Fruit fly (Drosophila melanogaster) whole organism, embryonic: ENCODE results near the gene CG2540.

ENCODE experiments used
- Antp ChIP-seq: fragments of 200-800 bp; sonication (Bioruptor generic); optimal IDR thresholded peaks from 3 replicates; lab custom pipeline; 2016; ENCODE audit warnings: missing biosample characterization, missing genetic modification characterization
- Atf3 ChIP-seq: fragments of 200-800 bp; sonication (Bioruptor generic); optimal IDR thresholded peaks from 3 replicates; lab custom pipeline; 2016; ENCODE audit warnings: missing biosample characterization, missing genetic modification characterization
- B-H1 ChIP-seq: fragments of 200-800 bp; sonication (Bioruptor generic); IDR thresholded peaks from 3 replicates; pipeline ENCODE4 v1.3.6; 2022; ENCODE audit warnings: missing biosample characterization, missing genetic modification characterization
- CG13296 ChIP-seq: fragments of 200-800 bp; sonication (Bioruptor generic); optimal IDR thresholded peaks from 3 replicates; lab custom pipeline; 2018; ENCODE audit warnings: missing biosample characterization, mild to moderate bottlenecking, missing genetic modification characterization
- CG14014 ChIP-seq: fragments of 200-800 bp; sonication (Bioruptor generic); IDR thresholded peaks from 2 replicates; pipeline ENCODE4 v1.3.6; 2022; ENCODE audit warnings: missing biosample characterization, missing genetic modification characterization
- CG14667 ChIP-seq: fragments of 200-800 bp; sonication (Bioruptor generic); IDR thresholded peaks from 2 replicates; pipeline ENCODE4 v1.3.6; 2022; ENCODE audit warnings: missing biosample characterization, missing genetic modification characterization
- CG14710 ChIP-seq: fragments of 200-800 bp; sonication (Bioruptor generic); optimal IDR thresholded peaks from 3 replicates; lab custom pipeline; 2019; ENCODE audit warnings: missing biosample characterization, mild to moderate bottlenecking, missing genetic modification characterization, moderate library complexity
- CG17186 ChIP-seq: fragments of 200-800 bp; sonication (Bioruptor generic); optimal IDR thresholded peaks from 3 replicates; lab custom pipeline; 2017; ENCODE audit warnings: missing biosample characterization, missing genetic modification reagents, missing genetic modification characterization
- CG17829 ChIP-seq: fragments of 200-800 bp; optimal IDR thresholded peaks from 2 replicates; lab custom pipeline; 2019; ENCODE audit warnings: missing biosample characterization, mild to moderate bottlenecking, missing genetic modification characterization, moderate library complexity
- CG2678 ChIP-seq: fragments of 200-800 bp; sonication (Bioruptor generic); optimal IDR thresholded peaks from 3 replicates; lab custom pipeline; 2019; ENCODE audit warnings: missing biosample characterization, mild to moderate bottlenecking, missing genetic modification characterization, moderate library complexity
- CG2875 ChIP-seq: fragments of 200-800 bp; sonication (Bioruptor generic); optimal IDR thresholded peaks from 2 replicates; lab custom pipeline; 2017; ENCODE audit warnings: missing biosample characterization, mild to moderate bottlenecking, missing genetic modification characterization, missing genetic modification reagents
- CG31365 ChIP-seq: fragments of 200-800 bp; sonication (Bioruptor generic); optimal IDR thresholded peaks from 2 replicates; lab custom pipeline; 2018; ENCODE audit warnings: missing biosample characterization, mild to moderate bottlenecking, missing genetic modification characterization
- CG43689 ChIP-seq: fragments of 200-800 bp; sonication (Bioruptor generic); IDR thresholded peaks from 2 replicates; pipeline ENCODE4 v1.3.6; 2022; ENCODE audit warnings: missing biosample characterization, missing genetic modification characterization
- CG4424 ChIP-seq: fragments of 200-800 bp; sonication (Bioruptor generic); optimal IDR thresholded peaks from 3 replicates; lab custom pipeline; 2016; ENCODE audit warnings: missing biosample characterization, missing genetic modification characterization
- CG5245 ChIP-seq: fragments of 200-800 bp; sonication (Bioruptor generic); optimal IDR thresholded peaks from 3 replicates; lab custom pipeline; 2016; ENCODE audit warnings: missing biosample characterization, missing genetic modification characterization
- CG7357 ChIP-seq: fragments of 200-800 bp; sonication (Bioruptor generic); IDR thresholded peaks from 3 replicates; pipeline ENCODE4 v1.3.6; 2022; ENCODE audit warnings: missing biosample characterization, missing genetic modification characterization
- CG7372 ChIP-seq: fragments of 200-800 bp; sonication (Bioruptor generic); IDR thresholded peaks from 2 replicates; pipeline ENCODE4 v1.3.6; 2022; ENCODE audit warnings: missing biosample characterization, missing genetic modification characterization
- CG9215 ChIP-seq: fragments of 200-800 bp; sonication (Bioruptor generic); IDR thresholded peaks from 2 replicates; pipeline ENCODE4 v1.3.6; 2022; ENCODE audit warnings: missing biosample characterization, missing genetic modification characterization
- CG9437 ChIP-seq: fragments of 200-800 bp; sonication (Bioruptor generic); optimal IDR thresholded peaks from 2 replicates; lab custom pipeline; 2018; ENCODE audit warnings: missing biosample characterization, mild to moderate bottlenecking, missing genetic modification characterization
- Dbx ChIP-seq: fragments of 200-800 bp; sonication (Bioruptor generic); IDR thresholded peaks from 3 replicates; pipeline ENCODE4 v1.3.6; 2022; ENCODE audit warnings: missing biosample characterization, missing genetic modification characterization
- Doc2 ChIP-seq: fragments of 200-800 bp; sonication (Bioruptor generic); IDR thresholded peaks from 2 replicates; pipeline ENCODE4 v1.3.6; 2022; ENCODE audit warnings: missing biosample characterization, missing genetic modification characterization
- Dref ChIP-seq: fragments of 200-800 bp; sonication (Bioruptor generic); IDR thresholded peaks from 2 replicates; pipeline ENCODE4 v1.3.6; 2022; ENCODE audit warnings: missing biosample characterization, missing genetic modification characterization
- Eip74EF ChIP-seq, 2 experiments: fragments of 200-800 bp in 1 of 2; fragments of >200 bp in 1 of 2; sonication (Bioruptor generic) in 1 of 2; optimal IDR thresholded peaks; 2 replicates each; lab custom pipeline; 2017 to 2019; ENCODE audit warnings: missing biosample characterization in 2 of 2, missing genetic modification characterization in 2 of 2, mild to moderate bottlenecking in 1 of 2, moderate library complexity in 1 of 2
- GATAe ChIP-seq: fragments of 200-800 bp; sonication (Bioruptor generic); conservative IDR thresholded peaks from 2 replicates; pipeline ENCODE4 v1.3.6; 2022; ENCODE audit warnings: missing biosample characterization, missing genetic modification characterization
- HLH4C ChIP-seq: fragments of 200-800 bp; sonication (Bioruptor generic); IDR thresholded peaks from 3 replicates; pipeline ENCODE4 v1.3.6; 2022; ENCODE audit warnings: missing biosample characterization, missing genetic modification characterization; ENCODE audit not compliant: partially characterized antibody
- Lhr ChIP-seq: fragments of 200-800 bp; sonication (Bioruptor generic); optimal IDR thresholded peaks from 3 replicates; lab custom pipeline; 2017; ENCODE audit warnings: mild to moderate bottlenecking, missing biosample characterization, missing genetic modification reagents, missing genetic modification characterization
- Mad ChIP-seq: fragments of 200-800 bp; sonication (Bioruptor generic); optimal IDR thresholded peaks from 2 replicates; lab custom pipeline; 2016; ENCODE audit warnings: missing biosample characterization, missing genetic modification characterization
- Meics ChIP-seq: fragments of 200-800 bp; sonication (Bioruptor generic); optimal IDR thresholded peaks from 2 replicates; lab custom pipeline; 2017; ENCODE audit warnings: missing biosample characterization, mild to moderate bottlenecking, missing genetic modification characterization
- Myb ChIP-seq: fragments of 200-800 bp; sonication (Bioruptor generic); optimal IDR thresholded peaks from 2 replicates; lab custom pipeline; 2016; ENCODE audit warnings: missing biosample characterization, missing genetic modification characterization
- Ssrp ChIP-seq: fragments of 200-800 bp; sonication (Bioruptor generic); optimal IDR thresholded peaks from 2 replicates; lab custom pipeline; 2018; ENCODE audit warnings: missing biosample characterization, mild to moderate bottlenecking, missing genetic modification characterization, moderate library complexity
- bab2 ChIP-seq: fragments of 200-800 bp; sonication (Bioruptor generic); optimal IDR thresholded peaks from 2 replicates; lab custom pipeline; 2016; ENCODE audit warnings: missing biosample characterization, missing genetic modification characterization
- bbx ChIP-seq: fragments of 200-800 bp; sonication (Bioruptor generic); IDR thresholded peaks from 2 replicates; pipeline ENCODE4 v1.3.6; 2022; ENCODE audit warnings: missing biosample characterization, missing genetic modification characterization; ENCODE audit not compliant: partially characterized antibody
- br ChIP-seq: fragments of >200 bp; optimal IDR thresholded peaks from 2 replicates; lab custom pipeline; 2017
- crp ChIP-seq, 2 experiments: fragments of 200-800 bp; sonication (Bioruptor generic); optimal IDR thresholded peaks; 2 replicates in 1 of 2; 3 replicates in 1 of 2; lab custom pipeline; 2017; ENCODE audit warnings: missing biosample characterization in 2 of 2, missing genetic modification characterization in 2 of 2, mild to moderate bottlenecking in 1 of 2, moderate library complexity in 1 of 2
- da ChIP-seq: fragments of 200-800 bp; sonication (Bioruptor generic); optimal IDR thresholded peaks from 2 replicates; lab custom pipeline; 2016; ENCODE audit warnings: missing biosample characterization, missing genetic modification characterization
- emc ChIP-seq: fragments of 200-800 bp; sonication (Bioruptor generic); optimal IDR thresholded peaks from 2 replicates; lab custom pipeline; 2016; ENCODE audit warnings: missing biosample characterization, missing genetic modification characterization
- exex ChIP-seq: fragments of 200-800 bp; sonication (Bioruptor generic); optimal IDR thresholded peaks from 4 replicates; lab custom pipeline; 2018; ENCODE audit warnings: missing biosample characterization, mild to moderate bottlenecking, missing genetic modification characterization, moderate library complexity
- fd64A ChIP-seq: fragments of 200-800 bp; sonication (Bioruptor generic); optimal IDR thresholded peaks from 3 replicates; lab custom pipeline; 2018; ENCODE audit warnings: missing biosample characterization, mild to moderate bottlenecking, missing genetic modification characterization
- fd96Cb ChIP-seq: fragments of 200-800 bp; sonication (Bioruptor generic); optimal IDR thresholded peaks from 2 replicates; lab custom pipeline; 2018; ENCODE audit warnings: missing biosample characterization, mild to moderate bottlenecking, missing genetic modification characterization, moderate library complexity
- gro ChIP-seq: fragments of 200-800 bp; sonication (Bioruptor generic); optimal IDR thresholded peaks from 2 replicates; lab custom pipeline; 2016; ENCODE audit warnings: missing biosample characterization, missing genetic modification characterization
- nau ChIP-seq: fragments of 200-800 bp; sonication (Bioruptor generic); optimal IDR thresholded peaks from 3 replicates; lab custom pipeline; 2017; ENCODE audit warnings: missing biosample characterization, mild to moderate bottlenecking, missing genetic modification characterization, missing genetic modification reagents
- pzg ChIP-seq: fragments of 200-800 bp; sonication (Bioruptor generic); optimal IDR thresholded peaks from 3 replicates; lab custom pipeline; 2018; ENCODE audit warnings: missing biosample characterization, mild to moderate bottlenecking, missing genetic modification characterization, moderate library complexity
- rib ChIP-seq: fragments of 200-800 bp; sonication (Bioruptor generic); IDR thresholded peaks from 2 replicates; pipeline ENCODE4 v1.3.6; 2022; ENCODE audit warnings: missing biosample characterization, missing genetic modification characterization
- row ChIP-seq: fragments of 200-800 bp; sonication (Bioruptor generic); IDR thresholded peaks from 3 replicates; pipeline ENCODE4 v1.3.6; 2022; ENCODE audit warnings: missing biosample characterization, missing genetic modification characterization
- shn ChIP-seq: fragments of 200-800 bp; sonication (Bioruptor generic); optimal IDR thresholded peaks from 3 replicates; lab custom pipeline; 2016; ENCODE audit warnings: missing biosample characterization, missing genetic modification characterization
- sr ChIP-seq: fragments of 200-800 bp; sonication (Bioruptor generic); IDR thresholded peaks from 3 replicates; pipeline ENCODE4 v1.3.6; 2022; ENCODE audit warnings: missing biosample characterization, missing genetic modification characterization
- tio ChIP-seq: fragments of 200-800 bp; sonication (Bioruptor generic); optimal IDR thresholded peaks from 2 replicates; lab custom pipeline; 2017; ENCODE audit warnings: missing biosample characterization, missing genetic modification characterization, inconsistent platforms
- twi ChIP-seq: fragments of 200-800 bp; optimal IDR thresholded peaks from 2 replicates; lab custom pipeline; 2019; ENCODE audit warnings: missing biosample characterization, mild to moderate bottlenecking, missing genetic modification characterization, moderate library complexity
- wdn ChIP-seq: fragments of 200-800 bp; sonication (Bioruptor generic); IDR thresholded peaks from 2 replicates; pipeline ENCODE4 v1.3.6; 2022; ENCODE audit warnings: missing biosample characterization, missing genetic modification characterization
- zf30C ChIP-seq: fragments of 200-800 bp; sonication (Bioruptor generic); optimal IDR thresholded peaks from 3 replicates; lab custom pipeline; 2018; ENCODE audit warnings: missing biosample characterization, mild to moderate bottlenecking, missing genetic modification characterization

Gene CG2540

DNA sequence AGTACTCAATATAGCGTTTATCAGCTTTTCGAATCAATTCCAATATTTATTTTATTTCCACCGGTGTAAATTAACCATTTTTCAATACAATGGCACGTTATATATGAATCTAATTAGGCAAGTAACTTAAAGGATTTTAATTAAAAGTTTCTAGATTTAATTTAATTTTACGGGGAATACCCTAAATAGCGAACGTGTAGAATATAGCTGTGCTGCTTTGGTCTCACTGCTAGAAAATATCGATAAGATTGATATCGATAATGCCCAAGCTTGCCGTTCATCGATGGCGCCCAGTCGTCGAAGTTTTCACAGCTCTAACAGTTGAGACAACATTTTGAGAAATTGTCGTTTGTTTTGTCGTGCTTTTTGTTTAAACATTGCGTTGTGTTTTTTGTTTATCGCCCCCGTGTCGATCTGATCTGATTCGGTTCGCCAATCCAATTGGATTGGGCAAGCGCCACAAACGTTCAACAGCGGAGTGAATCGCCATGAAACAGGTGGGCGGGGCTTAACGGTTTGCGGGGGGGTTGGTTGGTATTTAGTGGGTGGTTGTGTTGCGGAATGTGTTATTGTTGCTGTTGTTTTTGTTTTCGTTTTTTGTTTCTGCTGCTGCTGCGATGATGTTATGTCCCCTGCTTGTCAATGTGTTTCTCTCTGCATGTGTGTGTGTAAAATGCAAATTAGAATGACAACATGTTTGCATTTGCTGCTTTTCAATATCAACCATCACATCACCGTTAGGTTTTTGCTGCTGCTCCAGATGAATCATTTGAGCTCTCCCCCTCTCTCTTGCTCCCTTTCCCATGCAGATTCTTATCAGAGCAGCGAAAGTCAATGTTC, 1.9 kb downstream of the CG2540 start, which contains the start of gene Tomosyn (continued):
- TF ChIP-seq crp (GFP tag; optimal IDR thresholded peaks at IDR 0.05; lab: Kevin White, UChicago), result peak in 1 of 2 experiments; percentile 58
- peak; percentile 14 for TF ChIP-seq fd96Cb (tag; lab: Kevin White, UChicago)
- no peak for TF ChIP-seq CG17186 (GFP tag; lab: Kevin White, UChicago)
- peak; percentile 20 for TF ChIP-seq Meics (GFP tag; lab: Kevin White, UChicago)
- TF ChIP-seq row (GFP tag; lab: Robert Waterston, UW), result peak; percentile 77
- TF ChIP-seq CG7372 (GFP tag; lab: Robert Waterston, UW), result no peak
- no peak for TF ChIP-seq emc (GFP tag; lab: Kevin White, UChicago)
- peak; percentile 59 for TF ChIP-seq CG2678 (tag; lab: Kevin White, UChicago)
- TF ChIP-seq rib, result no peak
- TF ChIP-seq twi (tag; lab: Kevin White, UChicago), result no peak
- no peak for TF ChIP-seq CG2875
- no peak for TF ChIP-seq Eip74EF (GFP tag; optimal IDR thresholded peaks at IDR 0.05; lab: Kevin White, UChicago)
- peak; percentile 7 for TF ChIP-seq Mad (GFP tag; lab: Kevin White, UChicago)
- peak; percentile 4 for TF ChIP-seq Lhr (GFP tag; lab: Kevin White, UChicago)
- peak; percentile 86 for TF ChIP-seq bbx (GFP tag; lab: Robert Waterston, UW)
- no peak for TF ChIP-seq CG9215 (GFP tag; lab: Robert Waterston, UW)
- no peak for TF ChIP-seq zf30C (GFP tag; lab: Kevin White, UChicago)
- TF ChIP-seq exex, result peak; percentile 40
- TF ChIP-seq fd64A (GFP tag; lab: Kevin White, UChicago), result no peak
- peak; percentile 35 for TF ChIP-seq Myb
- TF ChIP-seq Doc2 (GFP tag; lab: Robert Waterston, UW), result no peak
- no peak for TF ChIP-seq shn
- TF ChIP-seq wdn (GFP tag; lab: Robert Waterston, UW), result no peak
- peak; percentile 22 for TF ChIP-seq CG4424 (GFP tag; lab: Kevin White, UChicago)
- no peak for TF ChIP-seq CG7357
- TF ChIP-seq HLH4C (GFP tag; lab: Robert Waterston, UW), result peak; percentile 77
- TF ChIP-seq gro, result no peak
- TF ChIP-seq CG43689 (GFP tag; lab: Robert Waterston, UW), result no peak
- peak; percentile 93 for TF ChIP-seq Dref (GFP tag; lab: Robert Waterston, UW)
- peak; percentile 80 for TF ChIP-seq pzg (GFP tag; lab: Kevin White, UChicago)
- no peak for TF ChIP-seq br (lab: Kevin White, UChicago)
- no peak for TF ChIP-seq GATAe
- TF ChIP-seq bab2 (GFP tag; lab: Kevin White, UChicago), result peak; percentile 13
- TF ChIP-seq Ssrp (tag; lab: Kevin White, UChicago), result peak; percentile 28
- TF ChIP-seq Dbx (GFP tag; lab: Robert Waterston, UW), result no peak
- TF ChIP-seq B-H1 (GFP tag; lab: Robert Waterston, UW), result no peak
- TF ChIP-seq sr, result peak; percentile 88
- TF ChIP-seq Antp (GFP tag; lab: Kevin White, UChicago), result peak; percentile 7
- no peak for TF ChIP-seq CG13296
- no peak for TF ChIP-seq CG9437 (GFP tag; lab: Kevin White, UChicago)
- no peak for TF ChIP-seq Atf3
- no peak for TF ChIP-seq CG5245
- TF ChIP-seq nau (GFP tag; lab: Kevin White, UChicago), result no peak
- TF ChIP-seq CG14667 (GFP tag; lab: Robert Waterston, UW), result no peak
- peak; percentile 53 for TF ChIP-seq CG14710
- no peak for TF ChIP-seq da (GFP tag; lab: Kevin White, UChicago)
- no peak for TF ChIP-seq CG31365 (tag; lab: Kevin White, UChicago)
- TF ChIP-seq tio (GFP tag; lab: Kevin White, UChicago), result no peak
- peak; percentile 62 for TF ChIP-seq CG17829 (tag; lab: Kevin White, UChicago)
- TF ChIP-seq CG14014 (GFP tag; lab: Robert Waterston, UW), result 0 out of 2 replicates have a peak, but pooled peaks have one; percentile 14
